Worm (Caenorhabditis elegans) whole organism, L1 larva: Measurements from ENCODE around the gene ZK1010.12.
A peak's percentile ranks its signal among the peaks of the same experiment; 100 is the strongest.

ENCODE experiments used
- C34B4.2 ChIP-seq: sonication (generic microtip); optimal IDR thresholded peaks from 2 replicates; lab custom pipeline; 2017; ENCODE audit warnings: mild to moderate bottlenecking, missing genetic modification characterization, missing compliant biosample characterization
- aly-2 ChIP-seq: fragments of 150-350 bp; optimal IDR thresholded peaks from 2 replicates; lab custom pipeline; 2014; ENCODE audit warnings: missing biosample characterization, missing genetic modification characterization
- ama-1 ChIP-seq: fragments of 150-350 bp; optimal IDR thresholded peaks from 2 replicates; lab custom pipeline; 2014
- blmp-1 ChIP-seq: fragments of 150-350 bp; optimal IDR thresholded peaks from 2 replicates; lab custom pipeline; 2014; ENCODE audit warnings: missing biosample characterization, missing genetic modification characterization
- ceh-63 ChIP-seq: fragments of 200-800 bp; sonication (Bioruptor generic); optimal IDR thresholded peaks from 2 replicates; lab custom pipeline; 2018; ENCODE audit warnings: mild to moderate bottlenecking, missing genetic modification characterization, missing compliant biosample characterization
- ceh-8 ChIP-seq: fragments of 200-800 bp; sonication (Bioruptor generic); optimal IDR thresholded peaks from 2 replicates; lab custom pipeline; 2018; ENCODE audit warnings: mild to moderate bottlenecking, missing genetic modification characterization, moderate library complexity, missing compliant biosample characterization
- dsc-1 ChIP-seq: sonication (generic microtip); optimal IDR thresholded peaks from 2 replicates; lab custom pipeline; 2016; ENCODE audit warnings: mild to moderate bottlenecking, missing genetic modification characterization, missing compliant biosample characterization
- efl-1 ChIP-seq, 4 experiments: fragments of 150-350 bp; optimal IDR thresholded peaks in 3 of 4; peaks in 1 of 4; 1 replicate in 1 of 4; 2 replicates in 3 of 4; lab custom pipeline; 2014; ENCODE audit warnings: missing biosample characterization in 2 of 4, missing genetic modification characterization in 2 of 4, missing genetic modification reagents in 2 of 4
- elt-2 ChIP-seq: sonication (generic microtip); optimal IDR thresholded peaks from 2 replicates; lab custom pipeline; 2016; ENCODE audit warnings: missing genetic modification characterization, mild to moderate bottlenecking, inconsistent platforms, missing compliant biosample characterization, missing genetic modification reagents
- elt-3 ChIP-seq, 6 experiments: fragments of 150-350 bp in 1 of 6; sonication (generic microtip); optimal IDR thresholded peaks; 2 replicates each; lab custom pipeline; 2017 to 2018; ENCODE audit warnings: missing biosample characterization in 6 of 6, missing genetic modification characterization in 6 of 6, inconsistent platforms in 1 of 6
- ets-5 ChIP-seq: fragments of 200-800 bp; sonication (Bioruptor generic); IDR thresholded peaks from 2 replicates; pipeline ENCODE4 v1.3.6; 2022; ENCODE audit warnings: missing genetic modification characterization, missing compliant biosample characterization
- fkh-10 ChIP-seq: sonication (generic microtip); optimal IDR thresholded peaks from 2 replicates; lab custom pipeline; 2017; ENCODE audit warnings: missing biosample characterization, missing genetic modification reagents, missing genetic modification characterization
- fos-1 ChIP-seq: fragments of 150-350 bp; optimal IDR thresholded peaks from 2 replicates; lab custom pipeline; 2014; ENCODE audit warnings: missing biosample characterization, missing genetic modification characterization
- hlh-4 ChIP-seq: sonication (generic microtip); optimal IDR thresholded peaks from 2 replicates; lab custom pipeline; 2016; ENCODE audit warnings: mild to moderate bottlenecking, missing genetic modification characterization, missing compliant biosample characterization
- irx-1 ChIP-seq: sonication (generic microtip); optimal IDR thresholded peaks from 2 replicates; lab custom pipeline; 2016; ENCODE audit warnings: missing genetic modification characterization, missing compliant biosample characterization
- lin-13 ChIP-seq: fragments of 150-350 bp; optimal IDR thresholded peaks from 2 replicates; lab custom pipeline; 2014; ENCODE audit warnings: missing biosample characterization, missing genetic modification reagents, missing genetic modification characterization
- lin-14 ChIP-seq: fragments of 200-800 bp; sonication (Bioruptor generic); optimal IDR thresholded peaks from 2 replicates; lab custom pipeline; 2018; ENCODE audit warnings: mild to moderate bottlenecking, missing genetic modification characterization, moderate library complexity, missing compliant biosample characterization
- lir-3 ChIP-seq: sonication (generic microtip); optimal IDR thresholded peaks from 2 replicates; lab custom pipeline; 2016; ENCODE audit warnings: mild to moderate bottlenecking, missing genetic modification characterization, moderate library complexity, missing compliant biosample characterization; ENCODE audit not compliant: poor library complexity
- mab-9 ChIP-seq: fragments of 200-800 bp; sonication (Bioruptor generic); IDR thresholded peaks from 2 replicates; pipeline ENCODE4 v1.3.6; 2022; ENCODE audit warnings: missing genetic modification reagents, missing genetic modification characterization, missing compliant biosample characterization
- mdl-1 ChIP-seq, 2 experiments: fragments of 150-350 bp; optimal IDR thresholded peaks; 2 replicates each; lab custom pipeline; 2014 to 2017; ENCODE audit warnings: missing biosample characterization in 2 of 2, missing genetic modification characterization in 2 of 2, inconsistent platforms in 1 of 2
- nhr-12 ChIP-seq: sonication (generic microtip); optimal IDR thresholded peaks from 2 replicates; lab custom pipeline; 2017; ENCODE audit warnings: missing biosample characterization, missing genetic modification characterization
- nhr-19 ChIP-seq: fragments of 200-800 bp; sonication (Bioruptor generic); conservative IDR thresholded peaks from 2 replicates; pipeline ENCODE4 v1.3.6; 2022; ENCODE audit warnings: missing genetic modification characterization, missing compliant biosample characterization
- nhr-71 ChIP-seq: sonication (generic microtip); optimal IDR thresholded peaks from 2 replicates; lab custom pipeline; 2016; ENCODE audit warnings: mild to moderate bottlenecking, missing genetic modification characterization, moderate library complexity, missing compliant biosample characterization
- nhr-77 ChIP-seq: fragments of 150-350 bp; optimal IDR thresholded peaks from 2 replicates; lab custom pipeline; 2014; ENCODE audit warnings: missing biosample characterization, missing genetic modification characterization
- nhr-85 ChIP-seq: sonication (generic microtip); peaks from one replicate; lab custom pipeline; 2016; ENCODE audit warnings: missing genetic modification characterization, inconsistent platforms, missing compliant biosample characterization
- nhr-90 ChIP-seq: sonication (generic microtip); optimal IDR thresholded peaks from 2 replicates; lab custom pipeline; 2016; ENCODE audit warnings: mild to moderate bottlenecking, missing genetic modification characterization, missing compliant biosample characterization; ENCODE audit not compliant: poor library complexity
- pax-3 ChIP-seq: fragments of 200-800 bp; sonication (Bioruptor generic); optimal IDR thresholded peaks from 2 replicates; lab custom pipeline; 2018; ENCODE audit warnings: mild to moderate bottlenecking, missing genetic modification characterization, moderate library complexity, missing compliant biosample characterization
- rnt-1 ChIP-seq: sonication (generic microtip); optimal IDR thresholded peaks from 2 replicates; lab custom pipeline; 2016; ENCODE audit warnings: mild to moderate bottlenecking, missing genetic modification characterization, moderate library complexity, missing compliant biosample characterization
- snpc-4 ChIP-seq: fragments of 150-350 bp; optimal IDR thresholded peaks from 2 replicates; lab custom pipeline; 2014; ENCODE audit warnings: missing biosample characterization, missing genetic modification characterization
- snu-23 ChIP-seq: sonication (generic microtip); optimal IDR thresholded peaks from 2 replicates; lab custom pipeline; 2016; ENCODE audit warnings: missing genetic modification characterization, missing compliant biosample characterization
- sup-37 ChIP-seq: fragments of 200-800 bp; sonication (Bioruptor generic); optimal IDR thresholded peaks from 2 replicates; lab custom pipeline; 2018; ENCODE audit warnings: mild to moderate bottlenecking, missing genetic modification characterization, missing compliant biosample characterization
- tbx-2 ChIP-seq: sonication (generic microtip); optimal IDR thresholded peaks from 2 replicates; lab custom pipeline; 2016; ENCODE audit warnings: missing genetic modification characterization, missing compliant biosample characterization
- tlp-1 ChIP-seq: fragments of 150-350 bp; optimal IDR thresholded peaks from 2 replicates; lab custom pipeline; 2014; ENCODE audit warnings: missing biosample characterization, missing genetic modification characterization
- unc-62 ChIP-seq: fragments of 150-350 bp; optimal IDR thresholded peaks from 2 replicates; lab custom pipeline; 2014; ENCODE audit warnings: missing biosample characterization, missing genetic modification reagents, missing genetic modification characterization
- unc-86 ChIP-seq: sonication (generic microtip); optimal IDR thresholded peaks from 2 replicates; lab custom pipeline; 2016; ENCODE audit warnings: missing genetic modification characterization, missing compliant biosample characterization
- vab-15 ChIP-seq: sonication (generic microtip); optimal IDR thresholded peaks from 2 replicates; lab custom pipeline; 2017; ENCODE audit warnings: missing genotype, mild to moderate bottlenecking, missing genetic modification characterization, missing compliant biosample characterization
- xbp-1 ChIP-seq: sonication (generic microtip); optimal IDR thresholded peaks from 2 replicates; lab custom pipeline; 2016; ENCODE audit warnings: missing genetic modification characterization, missing compliant biosample characterization
- zip-4 ChIP-seq: fragments of 200-800 bp; sonication (Bioruptor generic); optimal IDR thresholded peaks from 2 replicates; lab custom pipeline; 2018; ENCODE audit warnings: mild to moderate bottlenecking, missing genetic modification characterization, moderate library complexity, missing compliant biosample characterization

The ZK1010.12 gene

DNA sequence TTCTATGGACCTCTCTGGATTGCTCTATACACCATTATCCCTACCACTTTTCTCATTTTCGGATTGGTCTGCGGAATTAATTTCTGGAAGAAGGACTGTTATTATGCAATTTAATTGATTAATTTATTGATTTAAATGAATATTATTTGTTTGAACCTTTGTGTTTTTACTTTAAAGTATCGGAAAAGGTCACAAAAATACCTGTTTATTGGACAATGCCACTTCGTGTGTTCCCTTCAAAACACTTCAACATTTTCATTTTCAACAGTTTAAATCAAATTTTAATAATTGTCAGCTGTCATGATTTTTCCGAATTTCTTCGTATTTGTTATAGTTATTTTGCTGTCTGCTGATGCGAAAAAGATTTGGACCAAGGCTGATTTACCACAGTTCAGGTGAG lies at the start of gene ZK1010.12:
ZK1010.12 (plus strand) TSS at position 301 of the 400 bp plus-strand sequence.
- no peak for TF ChIP-seq efl-1 (optimal IDR thresholded peaks at IDR 0.05; lab: Kevin White, UChicago)
- no peak for TF ChIP-seq efl-1 (GFP tag; optimal IDR thresholded peaks at IDR 0.05 in 1 of 2; lab: Kevin White, UChicago)
- no peak for TF ChIP-seq zip-4
- no peak for TF ChIP-seq dsc-1 (tag; lab: Kevin White, UChicago)
- no peak for TF ChIP-seq unc-86
- no peak for TF ChIP-seq ets-5

DNA sequence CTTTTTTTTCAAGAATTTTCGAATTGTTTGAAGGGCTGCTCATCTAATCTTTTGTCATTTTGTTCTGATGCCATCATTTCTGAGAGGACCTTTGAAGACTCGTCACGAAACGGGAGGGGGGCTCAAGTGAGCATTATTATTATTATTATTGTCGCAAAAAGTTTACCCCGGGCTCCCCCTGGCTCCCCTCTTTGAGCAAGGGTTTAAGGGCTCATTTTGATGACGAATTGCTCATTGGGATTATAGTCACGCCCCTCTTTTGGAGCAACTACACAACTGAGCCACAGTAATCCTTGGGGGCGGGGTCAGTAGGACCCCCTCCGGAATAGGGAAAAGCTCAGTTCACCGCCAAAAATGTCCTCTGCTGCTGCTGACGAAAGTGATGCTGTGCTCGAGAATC lies 48.8 kb upstream of the ZK1010.12 start, which contains the start of gene unc-25:
unc-25 (plus strand) TSS at position 345 of the 400 bp plus-strand sequence.
- TF ChIP-seq rnt-1 (tag; lab: Kevin White, UChicago), result no peak
- peak; percentile 22; the same call in 1 of the 2 replicates for TF ChIP-seq mab-9 (GFP tag; lab: Robert Waterston, UW)
- TF ChIP-seq fos-1 (tag; lab: Kevin White, UChicago), result no peak
- no peak for TF ChIP-seq C34B4.2
- no peak for TF ChIP-seq lir-3 (tag; lab: Kevin White, UChicago)
- peak; percentile 53 for TF ChIP-seq fkh-10 (GFP tag; lab: Kevin White, UChicago)

DNA sequence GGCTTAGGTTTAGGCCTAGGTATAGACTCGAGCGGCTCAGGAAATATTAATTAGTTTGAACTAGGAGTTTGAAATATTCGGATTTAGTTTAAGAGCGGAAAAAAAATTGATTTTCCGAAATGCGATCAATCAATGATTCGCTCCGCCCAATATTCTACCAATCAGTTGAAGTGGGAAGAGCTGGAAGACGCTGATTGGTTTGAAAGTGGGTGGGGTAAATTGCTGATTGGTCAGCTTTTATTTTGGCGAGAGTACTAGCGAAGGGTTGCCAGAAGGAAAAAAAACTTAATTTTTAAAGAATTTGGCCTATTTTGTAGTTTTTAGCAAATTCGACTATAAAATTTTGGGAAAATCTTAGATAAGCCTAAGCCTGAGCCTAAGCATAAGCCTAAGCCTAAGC lies 47.0 kb upstream of the ZK1010.12 start:
- TF ChIP-seq ama-1 (lab: Kevin White, UChicago) (no peak), aly-2 (no peak), tlp-1 (tag; lab: Kevin White, UChicago) (no peak), fos-1 (tag; lab: Kevin White, UChicago) (no peak), vab-15 (tag; lab: Kevin White, UChicago) (no peak), elt-3 (tag; optimal IDR thresholded peaks at IDR 0.05; lab: Kevin White, UChicago) (no peak)

DNA sequence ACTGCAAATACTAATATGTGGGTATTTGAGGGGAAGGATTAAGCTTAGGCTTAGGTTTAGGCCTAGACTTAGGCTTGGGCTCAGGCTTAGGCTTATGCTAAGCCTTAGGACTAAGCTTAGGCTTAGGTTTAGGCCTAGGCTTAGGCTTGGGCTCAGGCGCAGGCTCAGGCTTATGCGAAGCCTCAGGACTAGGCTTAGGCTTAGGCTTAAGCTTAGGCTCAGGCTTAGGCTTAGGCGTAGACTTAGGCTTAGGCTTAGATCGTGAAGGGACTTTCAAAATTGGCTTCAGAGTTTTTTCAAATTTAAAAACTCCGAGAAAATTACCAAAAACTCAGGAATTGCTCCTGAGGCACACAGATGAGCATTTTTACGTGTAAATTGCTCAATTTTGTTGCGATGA lies 46.0 kb upstream of the ZK1010.12 start:
- TF ChIP-seq efl-1 (optimal IDR thresholded peaks at IDR 0.05; lab: Kevin White, UChicago), result no peak
- peak in 1 of 2 experiments; percentile 62 for TF ChIP-seq efl-1 (GFP tag; optimal IDR thresholded peaks at IDR 0.05 in 1 of 2; lab: Kevin White, UChicago)
- no peak for TF ChIP-seq snu-23 (GFP tag; lab: Kevin White, UChicago)

DNA sequence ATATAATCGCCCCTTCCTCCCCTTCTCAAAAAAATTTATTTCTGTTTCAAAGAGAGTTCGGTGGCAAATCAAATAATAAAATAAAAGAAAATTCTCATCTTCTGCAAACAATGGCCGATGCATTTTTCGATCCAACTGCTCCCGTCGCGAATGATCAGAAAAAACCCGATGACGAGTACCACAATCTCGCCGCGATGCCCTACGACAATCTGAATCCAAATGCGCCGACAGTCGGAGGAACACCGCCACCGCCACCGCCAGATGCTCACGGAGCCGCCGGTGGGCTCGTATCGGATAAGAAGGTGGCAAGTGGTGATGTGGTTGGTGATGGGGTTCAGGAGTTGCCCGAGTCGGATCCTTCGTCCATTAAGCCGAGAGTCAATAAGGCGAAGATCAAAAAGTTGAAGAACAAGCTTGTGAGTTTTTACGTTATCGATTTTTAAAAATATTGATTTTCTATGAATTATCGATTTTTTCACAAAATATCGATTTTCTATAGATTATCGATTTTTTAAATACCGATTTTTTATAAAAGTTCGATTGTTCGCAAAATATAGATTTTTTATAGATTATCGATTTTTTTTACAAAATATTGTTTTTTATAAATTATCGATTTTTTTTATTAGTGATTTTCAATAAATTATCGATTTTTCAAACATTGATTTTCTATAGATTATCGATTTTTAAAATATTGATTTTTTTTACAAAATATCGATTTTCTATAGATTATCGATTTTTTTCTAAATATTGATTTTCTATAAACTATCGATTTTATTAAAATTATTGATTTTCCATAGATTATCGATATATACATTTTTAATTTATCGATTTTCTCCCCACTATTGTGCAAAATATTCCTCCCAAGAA lies 39.5 kb upstream of the ZK1010.12 start, which contains the start of gene Y39E4A.1:
Y39E4A.1 (plus strand) TSS at position 51 of the 867 bp plus-strand sequence.
- TF ChIP-seq mdl-1 (tag; optimal IDR thresholded peaks at IDR 0.05; lab: Kevin White, UChicago), result no peak
- no peak for TF ChIP-seq elt-2 (tag; lab: Kevin White, UChicago)
- TF ChIP-seq nhr-19 (GFP tag; lab: Robert Waterston, UW), result no peak
- TF ChIP-seq aly-2, result no peak
- no peak for TF ChIP-seq fos-1 (tag; lab: Kevin White, UChicago)
- no peak for TF ChIP-seq irx-1 (tag; lab: Kevin White, UChicago)

DNA sequence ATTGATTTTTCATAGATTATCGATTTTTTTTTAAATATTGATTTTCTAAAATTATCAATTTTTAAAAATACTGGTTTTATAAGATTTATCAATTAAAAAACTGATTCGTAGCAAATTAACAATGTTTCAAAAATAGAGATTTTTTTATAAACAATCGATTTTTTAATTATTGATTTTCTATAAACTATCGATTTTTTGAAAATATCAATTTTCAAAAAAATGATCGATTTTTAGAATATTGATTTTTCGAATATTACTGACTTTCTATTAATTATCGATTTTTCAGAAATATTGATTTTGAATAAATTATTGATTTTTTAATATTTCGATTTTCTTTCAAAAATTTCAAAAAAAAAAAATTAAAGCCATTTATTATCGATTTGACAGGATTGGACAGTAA lies 38.5 kb upstream of the ZK1010.12 start:
- no peak for TF ChIP-seq ets-5
- no peak for TF ChIP-seq sup-37 (GFP tag; lab: Kevin White, UChicago)
- no peak for TF ChIP-seq tbx-2 (tag; lab: Kevin White, UChicago)
- no peak for TF ChIP-seq xbp-1 (tag; lab: Kevin White, UChicago)
- no peak for TF ChIP-seq lin-13 (GFP tag; lab: Kevin White, UChicago)
- no peak for TF ChIP-seq aly-2
- no peak for TF ChIP-seq pax-3 (tag; lab: Kevin White, UChicago)
- TF ChIP-seq unc-86, result no peak
- TF ChIP-seq, all 84 proteins: peak for 0

DNA sequence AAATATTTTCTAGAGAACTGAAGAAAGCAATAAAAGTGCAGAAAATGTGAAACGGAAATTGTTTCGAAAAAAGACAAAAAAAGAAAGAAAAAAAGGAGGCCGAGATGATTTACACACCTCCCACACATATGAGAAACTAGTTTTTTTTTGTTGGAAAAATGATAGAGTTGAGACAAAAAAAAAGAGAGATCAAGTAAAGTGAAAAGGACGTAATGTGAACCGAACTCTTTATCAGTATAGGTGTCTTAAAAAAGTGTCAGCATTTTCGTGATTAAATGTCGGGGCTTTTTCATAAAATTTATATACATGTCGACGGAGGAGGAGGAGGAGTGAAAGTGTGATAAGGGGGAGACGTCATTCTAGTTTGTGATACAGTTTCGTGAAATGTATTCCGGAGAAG lies 31.8 kb upstream of the ZK1010.12 start:
- TF ChIP-seq ceh-8 (GFP tag; lab: Kevin White, UChicago) (no peak), elt-3 (tag; optimal IDR thresholded peaks at IDR 0.05; lab: Kevin White, UChicago) (peak in 1 of 6 experiments; percentile 2), nhr-90 (tag; lab: Kevin White, UChicago) (peak; percentile 9), nhr-85 (tag; lab: Kevin White, UChicago) (peak; percentile 18), lin-14 (GFP tag; lab: Kevin White, UChicago) (no peak), tlp-1 (tag; lab: Kevin White, UChicago) (no peak), nhr-71 (tag; lab: Kevin White, UChicago) (no peak), C34B4.2 (no peak), snpc-4 (tag; lab: Kevin White, UChicago) (no peak), nhr-12 (no peak), nhr-77 (tag; lab: Kevin White, UChicago) (no peak), ceh-63 (GFP tag; lab: Kevin White, UChicago) (no peak), blmp-1 (tag; lab: Kevin White, UChicago) (peak; percentile 21), elt-2 (tag; lab: Kevin White, UChicago) (peak; percentile 63), unc-62 (GFP tag; lab: Kevin White, UChicago) (no peak), hlh-4 (tag; lab: Kevin White, UChicago) (no peak)
